Worm (Caenorhabditis elegans) whole organism, L2 larva: ENCODE data around the gene K01G5.10.

ENCODE experiments used
- C34F6.9 ChIP-seq: fragments of 150-350 bp; optimal IDR thresholded peaks from 2 replicates; lab custom pipeline; 2014; ENCODE audit warnings: missing biosample characterization, missing genetic modification characterization
- F13H6.1 ChIP-seq: sonication (generic microtip); optimal IDR thresholded peaks from 2 replicates; lab custom pipeline; 2016; ENCODE audit warnings: missing genetic modification characterization, missing compliant biosample characterization
- R02D3.7 ChIP-seq: fragments of 150-350 bp; optimal IDR thresholded peaks from 2 replicates; lab custom pipeline; 2014; ENCODE audit warnings: missing biosample characterization, missing genetic modification characterization
- Y55F3AM.14 ChIP-seq: fragments of 200-800 bp; sonication (Bioruptor generic); optimal IDR thresholded peaks from 2 replicates; lab custom pipeline; 2018; ENCODE audit warnings: mild to moderate bottlenecking, missing genetic modification characterization, missing compliant biosample characterization
- ZK546.5 ChIP-seq: sonication (generic microtip); optimal IDR thresholded peaks from 2 replicates; lab custom pipeline; 2017; ENCODE audit warnings: missing biosample characterization, missing genetic modification characterization
- alr-1 ChIP-seq: fragments of 150-350 bp; optimal IDR thresholded peaks from 2 replicates; lab custom pipeline; 2014; ENCODE audit warnings: missing biosample characterization, missing genetic modification characterization
- aly-2 ChIP-seq: fragments of 150-350 bp; optimal IDR thresholded peaks from 2 replicates; lab custom pipeline; 2014; ENCODE audit warnings: missing biosample characterization, missing genetic modification characterization
- ama-1 ChIP-seq: fragments of 150-350 bp; optimal IDR thresholded peaks from 2 replicates; lab custom pipeline; 2018; ENCODE audit warnings: inconsistent platforms
- blmp-1 ChIP-seq: sonication (generic microtip); optimal IDR thresholded peaks from 2 replicates; lab custom pipeline; 2017; ENCODE audit warnings: missing genetic modification characterization, mild to moderate bottlenecking, missing compliant biosample characterization, antibody characterized with exemption, moderate library complexity; ENCODE audit not compliant: insufficient read depth
- ceh-16 ChIP-seq: fragments of 150-350 bp; optimal IDR thresholded peaks from 2 replicates; lab custom pipeline; 2014; ENCODE audit warnings: missing biosample characterization, missing genetic modification characterization
- ceh-82 ChIP-seq: fragments of 150-350 bp; optimal IDR thresholded peaks from 2 replicates; lab custom pipeline; 2014; ENCODE audit warnings: missing biosample characterization, missing genetic modification characterization
- crh-2 ChIP-seq: sonication (generic microtip); optimal IDR thresholded peaks from 2 replicates; lab custom pipeline; 2017; ENCODE audit warnings: missing biosample characterization, missing genetic modification characterization
- dmd-4 ChIP-seq: sonication (generic microtip); optimal IDR thresholded peaks from 2 replicates; lab custom pipeline; 2017; ENCODE audit warnings: missing biosample characterization, missing genetic modification characterization
- egl-27 ChIP-seq: sonication (generic microtip); optimal IDR thresholded peaks from 3 replicates; lab custom pipeline; 2017; ENCODE audit warnings: missing biosample characterization, missing genetic modification reagents, missing genetic modification characterization
- elt-1 ChIP-seq: fragments of 150-350 bp; optimal IDR thresholded peaks from 2 replicates; lab custom pipeline; 2014; ENCODE audit warnings: missing biosample characterization, missing genetic modification characterization
- elt-3 ChIP-seq: sonication (generic microtip); optimal IDR thresholded peaks from 2 replicates; lab custom pipeline; 2017; ENCODE audit warnings: missing biosample characterization, missing genetic modification characterization
- fos-1 ChIP-seq: fragments of 150-350 bp; optimal IDR thresholded peaks from 2 replicates; lab custom pipeline; 2014; ENCODE audit warnings: missing biosample characterization, missing genetic modification characterization
- gmeb-1 ChIP-seq: fragments of 150-350 bp; optimal IDR thresholded peaks from 2 replicates; lab custom pipeline; 2014; ENCODE audit warnings: missing biosample characterization, missing genetic modification characterization
- lin-11 ChIP-seq: fragments of 150-350 bp; sonication (generic microtip); optimal IDR thresholded peaks from 2 replicates; lab custom pipeline; 2014; ENCODE audit warnings: missing biosample characterization, missing genetic modification characterization, inconsistent platforms, mixed read lengths
- lin-13 ChIP-seq: fragments of 150-350 bp; optimal IDR thresholded peaks from 2 replicates; lab custom pipeline; 2014; ENCODE audit warnings: missing biosample characterization, missing genetic modification reagents, missing genetic modification characterization
- lin-39 ChIP-seq: fragments of 150-350 bp; optimal IDR thresholded peaks from 2 replicates; lab custom pipeline; 2014; ENCODE audit warnings: missing biosample characterization, missing genetic modification reagents, missing genetic modification characterization
- lsy-2 ChIP-seq, 2 experiments: fragments of 150-350 bp in 1 of 2; sonication (generic microtip) in 1 of 2; optimal IDR thresholded peaks; 2 replicates each; lab custom pipeline; 2014 to 2017; ENCODE audit warnings: missing biosample characterization in 2 of 2, missing genetic modification characterization in 2 of 2
- mab-5 ChIP-seq: fragments of 150-350 bp; optimal IDR thresholded peaks from 2 replicates; lab custom pipeline; 2014; ENCODE audit warnings: missing biosample characterization, missing genetic modification characterization
- mbf-1 ChIP-seq: sonication (generic microtip); optimal IDR thresholded peaks from 2 replicates; lab custom pipeline; 2017; ENCODE audit warnings: missing biosample characterization, missing genetic modification characterization
- mdl-1 ChIP-seq, 2 experiments: fragments of 150-350 bp in 1 of 2; sonication (generic microtip) in 1 of 2; optimal IDR thresholded peaks; 2 replicates each; lab custom pipeline; 2017; ENCODE audit warnings: missing biosample characterization in 2 of 2, missing genetic modification characterization in 2 of 2
- nhr-10 ChIP-seq: sonication (generic microtip); optimal IDR thresholded peaks from 2 replicates; lab custom pipeline; 2017; ENCODE audit warnings: missing biosample characterization, missing genetic modification characterization
- nhr-11 ChIP-seq: fragments of 150-350 bp; optimal IDR thresholded peaks from 2 replicates; lab custom pipeline; 2014; ENCODE audit warnings: missing biosample characterization, missing genetic modification characterization
- nhr-12 ChIP-seq: fragments of 150-350 bp; optimal IDR thresholded peaks from 2 replicates; lab custom pipeline; 2014; ENCODE audit warnings: missing biosample characterization, missing genetic modification characterization
- nhr-129 ChIP-seq: fragments of 150-350 bp; optimal IDR thresholded peaks from 2 replicates; lab custom pipeline; 2014; ENCODE audit warnings: missing biosample characterization, missing genetic modification characterization
- nhr-21 ChIP-seq: fragments of 150-350 bp; optimal IDR thresholded peaks from 2 replicates; lab custom pipeline; 2014; ENCODE audit warnings: missing biosample characterization, missing genetic modification characterization
- nhr-23 ChIP-seq: fragments of 150-350 bp; optimal IDR thresholded peaks from 2 replicates; lab custom pipeline; 2014; ENCODE audit warnings: missing biosample characterization, missing genetic modification reagents, missing genetic modification characterization
- nhr-237 ChIP-seq: fragments of 150-350 bp; optimal IDR thresholded peaks from 2 replicates; lab custom pipeline; 2014; ENCODE audit warnings: missing biosample characterization, missing genetic modification characterization
- nhr-25 ChIP-seq: fragments of 150-350 bp; sonication (generic microtip); optimal IDR thresholded peaks from 3 replicates; lab custom pipeline; 2014; ENCODE audit warnings: missing biosample characterization, missing genetic modification characterization
- nhr-6 ChIP-seq: fragments of 150-350 bp; optimal IDR thresholded peaks from 2 replicates; lab custom pipeline; 2014; ENCODE audit warnings: missing biosample characterization, missing genetic modification characterization
- nhr-77 ChIP-seq: fragments of 150-350 bp; optimal IDR thresholded peaks from 2 replicates; lab custom pipeline; 2014; ENCODE audit warnings: missing biosample characterization, missing genetic modification characterization
- peb-1 ChIP-seq: fragments of 150-350 bp; optimal IDR thresholded peaks from 2 replicates; lab custom pipeline; 2014; ENCODE audit warnings: missing biosample characterization, missing genetic modification characterization
- sem-4 ChIP-seq: fragments of 150-350 bp; optimal IDR thresholded peaks from 2 replicates; lab custom pipeline; 2014; ENCODE audit warnings: missing biosample characterization, missing genetic modification reagents, missing genetic modification characterization
- skn-1 ChIP-seq: sonication (generic microtip); optimal IDR thresholded peaks from 2 replicates; lab custom pipeline; 2017; ENCODE audit warnings: missing biosample characterization, missing genetic modification characterization
- sma-3 ChIP-seq: sonication (generic microtip); optimal IDR thresholded peaks from 2 replicates; lab custom pipeline; 2016; ENCODE audit warnings: missing genetic modification reagents, missing genetic modification characterization, missing compliant biosample characterization
- sma-9 ChIP-seq, 2 experiments: fragments of 150-350 bp in 1 of 2; sonication (generic microtip) in 1 of 2; optimal IDR thresholded peaks; 2 replicates each; lab custom pipeline; 2014 to 2016; ENCODE audit warnings: missing genetic modification characterization in 2 of 2, mild to moderate bottlenecking in 1 of 2, missing biosample characterization in 1 of 2, missing compliant biosample characterization in 1 of 2, missing genetic modification reagents in 1 of 2, moderate library complexity in 1 of 2
- snpc-4 ChIP-seq: fragments of 150-350 bp; optimal IDR thresholded peaks from 2 replicates; lab custom pipeline; 2014; ENCODE audit warnings: missing biosample characterization, missing genetic modification characterization
- unc-55 ChIP-seq: fragments of 150-350 bp; sonication (generic microtip); optimal IDR thresholded peaks from 3 replicates; lab custom pipeline; 2014; ENCODE audit warnings: missing biosample characterization, missing genetic modification reagents, missing genetic modification characterization
- unc-62 ChIP-seq: fragments of 150-350 bp; optimal IDR thresholded peaks from 2 replicates; lab custom pipeline; 2014; ENCODE audit warnings: missing biosample characterization, missing genetic modification reagents, missing genetic modification characterization
- zag-1 ChIP-seq: fragments of 150-350 bp; optimal IDR thresholded peaks from 2 replicates; lab custom pipeline; 2014; ENCODE audit warnings: missing biosample characterization, missing genetic modification characterization
- ztf-1 ChIP-seq: fragments of 200-800 bp; sonication (Bioruptor generic); conservative IDR thresholded peaks from 2 replicates; pipeline ENCODE4 v1.3.6; 2022; ENCODE audit warnings: missing genetic modification characterization, missing compliant biosample characterization
- ztf-11 ChIP-seq: sonication (generic microtip); optimal IDR thresholded peaks from 2 replicates; lab custom pipeline; 2017; ENCODE audit warnings: missing biosample characterization, missing genetic modification characterization
- ztf-4 ChIP-seq: fragments of 150-350 bp; optimal IDR thresholded peaks from 2 replicates; lab custom pipeline; 2014; ENCODE audit warnings: missing biosample characterization, missing genetic modification characterization

Gene K01G5.10

ce11 chrIII:10747620-10748479 lies 10.5 kb downstream of the K01G5.10 start, which contains the start of the genes ran-1 and dkc-1 (continued):
- TF ChIP-seq mdl-1 (tag; optimal IDR thresholded peaks at IDR 0.05; lab: Kevin White, UChicago) (peak in 1 of 2 experiments; percentile 20), lin-13 (GFP tag; lab: Kevin White, UChicago) (peak; percentile 75), C34F6.9 (tag; lab: Kevin White, UChicago) (peak; percentile 90), nhr-6 (no peak)

ce11 chrIII:10746406-10746807 lies 11.9 kb downstream of the K01G5.10 start:
- no peak for TF ChIP-seq nhr-129 (tag; lab: Kevin White, UChicago)
- no peak for TF ChIP-seq nhr-21 (tag; lab: Kevin White, UChicago)
- TF ChIP-seq nhr-11 (tag; lab: Kevin White, UChicago): no peak
- no peak for TF ChIP-seq alr-1 (tag; lab: Kevin White, UChicago)
- no peak for TF ChIP-seq ceh-82 (tag; lab: Kevin White, UChicago)

- TF ChIP-seq lin-13 (GFP tag; lab: Kevin White, UChicago): peak; percentile 80
- peak; percentile 90 for TF ChIP-seq C34F6.9 (tag; lab: Kevin White, UChicago)
- peak in 1 of 2 experiments; percentile 82 for TF ChIP-seq lsy-2 (tag; optimal IDR thresholded peaks at IDR 0.05; lab: Kevin White, UChicago)
- TF ChIP-seq gmeb-1 (tag; lab: Kevin White, UChicago): peak; percentile 82
- TF ChIP-seq blmp-1 (tag; lab: Kevin White, UChicago): peak; percentile 45
- no peak for TF ChIP-seq nhr-237 (tag; lab: Kevin White, UChicago)
- peak; percentile 100 for TF ChIP-seq fos-1
- no peak for TF ChIP-seq aly-2 (tag; lab: Kevin White, UChicago)
- TF ChIP-seq alr-1 (tag; lab: Kevin White, UChicago): no peak
- peak; percentile 43 for TF ChIP-seq lin-11 (tag; lab: Kevin White, UChicago)
- no peak for TF ChIP-seq Y55F3AM.14 (GFP tag; lab: Kevin White, UChicago)
- TF ChIP-seq nhr-77 (tag; lab: Kevin White, UChicago): no peak
- TF ChIP-seq nhr-6: no peak
- no peak for TF ChIP-seq lin-39 (tag; lab: Kevin White, UChicago)
- TF ChIP-seq elt-3: no peak
- no peak for TF ChIP-seq nhr-11 (tag; lab: Kevin White, UChicago)
- peak; percentile 48 for TF ChIP-seq nhr-21 (tag; lab: Kevin White, UChicago)
- no peak for TF ChIP-seq R02D3.7 (tag; lab: Kevin White, UChicago)
- TF ChIP-seq zag-1: peak; percentile 34
- TF ChIP-seq unc-62: no peak
- TF ChIP-seq mab-5 (tag; lab: Kevin White, UChicago): no peak
- TF ChIP-seq ztf-4 (tag; lab: Kevin White, UChicago): no peak
- TF ChIP-seq sma-3 (GFP tag; lab: Kevin White, UChicago): peak; percentile 90
- TF ChIP-seq mbf-1 (tag; lab: Kevin White, UChicago): no peak
- TF ChIP-seq snpc-4 (tag; lab: Kevin White, UChicago): peak; percentile 20
- TF ChIP-seq ztf-1 (GFP tag; lab: Robert Waterston, UW): no peak
- TF ChIP-seq elt-1 (tag; lab: Kevin White, UChicago): no peak
- TF ChIP-seq nhr-23 (tag; lab: Kevin White, UChicago): no peak
- no peak for TF ChIP-seq ZK546.5
- no peak for TF ChIP-seq ceh-82 (tag; lab: Kevin White, UChicago)
- peak; percentile 83 for TF ChIP-seq unc-55 (GFP tag; lab: Kevin White, UChicago)
- peak; percentile 66 for TF ChIP-seq nhr-25 (tag; lab: Kevin White, UChicago)
- TF ChIP-seq egl-27: peak; percentile 17
- TF ChIP-seq ceh-16 (tag; lab: Kevin White, UChicago): no peak
- no peak for TF ChIP-seq dmd-4 (tag; lab: Kevin White, UChicago)
- peak; percentile 79 for TF ChIP-seq F13H6.1
- TF ChIP-seq ama-1 (lab: Kevin White, UChicago): peak; percentile 76
- TF ChIP-seq skn-1 (tag; lab: Kevin White, UChicago): peak; percentile 54
- TF ChIP-seq crh-2 (tag; lab: Kevin White, UChicago): peak; percentile 97
- peak; percentile 59 for TF ChIP-seq nhr-129 (tag; lab: Kevin White, UChicago)
- TF ChIP-seq sem-4 (tag; lab: Kevin White, UChicago): peak; percentile 54
- TF ChIP-seq ztf-11 (tag; lab: Kevin White, UChicago): no peak
- no peak for TF ChIP-seq peb-1 (tag; lab: Kevin White, UChicago)
- TF ChIP-seq nhr-12 (tag; lab: Kevin White, UChicago): no peak
- TF ChIP-seq sma-9 (GFP tag; optimal IDR thresholded peaks at IDR 0.05; lab: Kevin White, UChicago): peak; percentile 65
- TF ChIP-seq sma-9 (tag; optimal IDR thresholded peaks at IDR 0.05; lab: Kevin White, UChicago): no peak
- TF ChIP-seq nhr-10 (tag; lab: Kevin White, UChicago): no peak
- peak in 1 of 2 experiments; percentile 72 for TF ChIP-seq mdl-1 (tag; optimal IDR thresholded peaks at IDR 0.05; lab: Kevin White, UChicago)
Measured at ce11 chrIII:10742382-10742860, 15.9 kb downstream of the K01G5.10 start, which contains the start of the genes tbb-1 and rib-2. Gene tbb-1, minus strand, starts transcription at chrIII:10742432. Gene rib-2, plus strand, starts transcription at chrIII:10742810.
